Worm (Caenorhabditis elegans): ENCODE results near the gene C50B6.7.

The C50B6.7 gene

ce11 chrV:13342235-13342634 is 17.5 kb upstream of the C50B6.7 start:
- TF ChIP-seq klf-2 (GFP tag; conservative IDR thresholded peaks at IDR 0.05) (no peak), tab-1 (GFP tag; IDR thresholded peaks at IDR 0.05) (no peak), ref-1 (GFP tag; conservative IDR thresholded peaks at IDR 0.05) (no peak), ztf-23 (GFP tag; IDR thresholded peaks at IDR 0.05) (no peak), med-1 (GFP tag; optimal IDR thresholded peaks at IDR 0.05; ENCODE audit: insufficient read depth) (no peak), T22C8.4 (GFP tag; IDR thresholded peaks at IDR 0.05) (no peak), flt-1 (GFP tag; IDR thresholded peaks at IDR 0.05) (no peak), ztf-29 (GFP tag; IDR thresholded peaks at IDR 0.05) (no peak), cog-1 (tag; optimal IDR thresholded peaks at IDR 0.05) (no peak)

- TF ChIP-seq T22C8.4 (GFP tag; IDR thresholded peaks at IDR 0.05) = no peak
- TF ChIP-seq ztf-23 (GFP tag; IDR thresholded peaks at IDR 0.05) = no peak
- no peak for TF ChIP-seq klf-2 (GFP tag; conservative IDR thresholded peaks at IDR 0.05)
- no peak for TF ChIP-seq tab-1 (GFP tag; IDR thresholded peaks at IDR 0.05)
- TF ChIP-seq cog-1 (tag; optimal IDR thresholded peaks at IDR 0.05) = no peak
- TF ChIP-seq flt-1 (GFP tag; IDR thresholded peaks at IDR 0.05) = no peak
- no peak for TF ChIP-seq ztf-29 (GFP tag; IDR thresholded peaks at IDR 0.05)
- TF ChIP-seq ref-1 (GFP tag; conservative IDR thresholded peaks at IDR 0.05) = no peak
- no peak for TF ChIP-seq med-1 (GFP tag; optimal IDR thresholded peaks at IDR 0.05; ENCODE audit: insufficient read depth)
These were observed 15.0 kb upstream of the C50B6.7 start, which contains the start of the genes str-4 and lgc-48 for ce11 chrV:13339633-13340290. str-4 (minus strand) TSS chrV:13339733. lgc-48 (plus strand) TSS chrV:13340240.

- no peak for TF ChIP-seq cog-1 (tag; optimal IDR thresholded peaks at IDR 0.05)
- TF ChIP-seq ref-1 (GFP tag; conservative IDR thresholded peaks at IDR 0.05) = no peak
- no peak for TF ChIP-seq ztf-23 (GFP tag; IDR thresholded peaks at IDR 0.05)
- no peak for TF ChIP-seq T22C8.4 (GFP tag; IDR thresholded peaks at IDR 0.05)
- no peak for TF ChIP-seq ztf-29 (GFP tag; IDR thresholded peaks at IDR 0.05)
- no peak for TF ChIP-seq med-1 (GFP tag; optimal IDR thresholded peaks at IDR 0.05; ENCODE audit: insufficient read depth)
- no peak for TF ChIP-seq klf-2 (GFP tag; conservative IDR thresholded peaks at IDR 0.05)
These were observed 13.3 kb upstream of the C50B6.7 start for ce11 chrV:13338037-13338436.

ce11 chrV:13335883-13336419 is 11.2 kb upstream of the C50B6.7 start, which contains the start of gene C50B6.9:
C50B6.9 (plus strand) TSS chrV:13336369.
- TF ChIP-seq ztf-23 (GFP tag; IDR thresholded peaks at IDR 0.05) = no peak
- TF ChIP-seq cog-1 (tag; optimal IDR thresholded peaks at IDR 0.05) = no peak
- TF ChIP-seq tab-1 (GFP tag; IDR thresholded peaks at IDR 0.05) = no peak
- no peak for TF ChIP-seq klf-2 (GFP tag; conservative IDR thresholded peaks at IDR 0.05)
- TF ChIP-seq ref-1 (GFP tag; conservative IDR thresholded peaks at IDR 0.05) = no peak
- TF ChIP-seq flt-1 (GFP tag; IDR thresholded peaks at IDR 0.05) = no peak
- TF ChIP-seq med-1 (GFP tag; optimal IDR thresholded peaks at IDR 0.05; ENCODE audit: insufficient read depth) = no peak
- TF ChIP-seq T22C8.4 (GFP tag; IDR thresholded peaks at IDR 0.05) = no peak
- no peak for TF ChIP-seq ztf-29 (GFP tag; IDR thresholded peaks at IDR 0.05)

- TF ChIP-seq klf-2 (GFP tag; conservative IDR thresholded peaks at IDR 0.05) = no peak
- no peak for TF ChIP-seq tab-1 (GFP tag; IDR thresholded peaks at IDR 0.05)
- TF ChIP-seq med-1 (GFP tag; optimal IDR thresholded peaks at IDR 0.05; ENCODE audit: insufficient read depth) = no peak
- TF ChIP-seq flt-1 (GFP tag; IDR thresholded peaks at IDR 0.05) = no peak
- no peak for TF ChIP-seq ztf-29 (GFP tag; IDR thresholded peaks at IDR 0.05)
- TF ChIP-seq ref-1 (GFP tag; conservative IDR thresholded peaks at IDR 0.05) = no peak
- no peak for TF ChIP-seq T22C8.4 (GFP tag; IDR thresholded peaks at IDR 0.05)
These were observed 9.7 kb upstream of the C50B6.7 start for ce11 chrV:13334447-13334846.

ce11 chrV:13333386-13334180 is 8.8 kb upstream of the C50B6.7 start, which contains the start of gene nhr-168:
nhr-168 (minus strand) TSS chrV:13333871.
- no peak for TF ChIP-seq ztf-29 (GFP tag; IDR thresholded peaks at IDR 0.05)
- no peak for TF ChIP-seq med-1 (GFP tag; optimal IDR thresholded peaks at IDR 0.05; ENCODE audit: insufficient read depth)
- TF ChIP-seq tab-1 (GFP tag; IDR thresholded peaks at IDR 0.05) = no peak
- no peak for TF ChIP-seq cog-1 (tag; optimal IDR thresholded peaks at IDR 0.05)
- TF ChIP-seq ref-1 (GFP tag; conservative IDR thresholded peaks at IDR 0.05) = no peak
- TF ChIP-seq ztf-23 (GFP tag; IDR thresholded peaks at IDR 0.05) = no peak
- no peak for TF ChIP-seq T22C8.4 (GFP tag; IDR thresholded peaks at IDR 0.05)

- TF ChIP-seq ztf-29 (GFP tag; IDR thresholded peaks at IDR 0.05) (no peak), ref-1 (GFP tag; conservative IDR thresholded peaks at IDR 0.05) (no peak), ztf-23 (GFP tag; IDR thresholded peaks at IDR 0.05) (no peak), T22C8.4 (GFP tag; IDR thresholded peaks at IDR 0.05) (no peak), flt-1 (GFP tag; IDR thresholded peaks at IDR 0.05) (no peak), cog-1 (tag; optimal IDR thresholded peaks at IDR 0.05) (no peak), med-1 (GFP tag; optimal IDR thresholded peaks at IDR 0.05; ENCODE audit: insufficient read depth) (no peak), tab-1 (GFP tag; IDR thresholded peaks at IDR 0.05) (no peak)
These were observed 6.1 kb upstream of the C50B6.7 start, which contains the start of gene nhr-129 for ce11 chrV:13330919-13331318. nhr-129 (minus strand) TSS chrV:13331019.

ce11 chrV:13327463-13327862 is 2.7 kb upstream of the C50B6.7 start, which contains the start of gene str-37:
str-37 (plus strand) TSS chrV:13327763.
- TF ChIP-seq cog-1 (tag; optimal IDR thresholded peaks at IDR 0.05) (no peak), klf-2 (GFP tag; conservative IDR thresholded peaks at IDR 0.05) (no peak), ztf-29 (GFP tag; IDR thresholded peaks at IDR 0.05) (no peak)

ce11 chrV:13320676-13321075 is 4.1 kb downstream of the C50B6.7 start, which contains the start of gene srh-15:
srh-15 (plus strand) TSS chrV:13320976.
- TF ChIP-seq T22C8.4 (GFP tag; IDR thresholded peaks at IDR 0.05) (no peak), cog-1 (tag; optimal IDR thresholded peaks at IDR 0.05) (no peak), klf-2 (GFP tag; conservative IDR thresholded peaks at IDR 0.05) (no peak), ztf-29 (GFP tag; IDR thresholded peaks at IDR 0.05) (no peak), med-1 (GFP tag; optimal IDR thresholded peaks at IDR 0.05; ENCODE audit: insufficient read depth) (no peak), flt-1 (GFP tag; IDR thresholded peaks at IDR 0.05) (no peak), ztf-23 (GFP tag; IDR thresholded peaks at IDR 0.05) (no peak), ref-1 (GFP tag; conservative IDR thresholded peaks at IDR 0.05) (no peak), tab-1 (GFP tag; IDR thresholded peaks at IDR 0.05) (no peak)

Measured in whole organism, midembryonic.